Worm (Caenorhabditis elegans) whole organism, midembryonic: Measurements from ENCODE around the gene srab-21.

Experiments used
- flt-1 ChIP-seq: fragments of 200-800 bp; sonication (Bioruptor generic); IDR thresholded peaks from 2 replicates; pipeline ENCODE4 v1.3.6; 2022; ENCODE audit warnings: missing genetic modification characterization, missing compliant biosample characterization
- tab-1 ChIP-seq: fragments of 200-800 bp; sonication (Bioruptor generic); IDR thresholded peaks from 2 replicates; pipeline ENCODE4 v1.3.6; 2022; ENCODE audit warnings: missing genetic modification characterization, missing compliant biosample characterization

ce11 chrV:3391005-3391404, 33.2 kb downstream of the srab-21 start:
- TF ChIP-seq flt-1: no peak
- no peak for TF ChIP-seq tab-1
